Fruit fly (Drosophila melanogaster): ENCODE data around the gene CG10877.

The CG10877 gene

dm6 chr3R:20542283-20543144 is 21.4 kb downstream of the CG10877 start (continued):
- TF ChIP-seq tgo (GFP tag; IDR thresholded peaks at IDR 0.05) = no peak; the same call in 2 of the 3 replicates
- peak; percentile 48 for TF ChIP-seq CG11398 (GFP tag; optimal IDR thresholded peaks at IDR 0.05)
- no peak for TF ChIP-seq CG1832 (GFP tag; optimal IDR thresholded peaks at IDR 0.05)
- no peak for TF ChIP-seq CkIIα-i1 (GFP tag; IDR thresholded peaks at IDR 0.05)
- TF ChIP-seq trh (GFP tag; optimal IDR thresholded peaks at IDR 0.05) = no peak
- peak; percentile 44 for TF ChIP-seq zen (tag; optimal IDR thresholded peaks at IDR 0.05)
- TF ChIP-seq Poxn (GFP tag; IDR thresholded peaks at IDR 0.05) = no peak
- TF ChIP-seq az2 (GFP tag; optimal IDR thresholded peaks at IDR 0.05) = no peak
- peak; percentile 50 for TF ChIP-seq CG12659 (GFP tag; optimal IDR thresholded peaks at IDR 0.05)
- TF ChIP-seq tio (GFP tag; optimal IDR thresholded peaks at IDR 0.05) = peak; percentile 21
- no peak for TF ChIP-seq twi (tag; optimal IDR thresholded peaks at IDR 0.05)
- no peak for TF ChIP-seq CG2129 (GFP tag; IDR thresholded peaks at IDR 0.05; ENCODE audit: partially characterized antibody)
- TF ChIP-seq CG10565 (GFP tag; optimal IDR thresholded peaks at IDR 0.05) = no peak
- TF ChIP-seq CG14860 (GFP tag; IDR thresholded peaks at IDR 0.05; ENCODE audit: partially characterized antibody) = no peak
- no peak for TF ChIP-seq pzg (GFP tag; optimal IDR thresholded peaks at IDR 0.05)
- no peak for TF ChIP-seq hb (GFP tag; IDR thresholded peaks at IDR 0.05; ENCODE audit: partially characterized antibody)
- TF ChIP-seq gfzf (GFP tag; optimal IDR thresholded peaks at IDR 0.05) = no peak
- TF ChIP-seq chif (GFP tag; optimal IDR thresholded peaks at IDR 0.05) = peak; percentile 14 to 46
- no peak for TF ChIP-seq CG10147 (GFP tag; optimal IDR thresholded peaks at IDR 0.05)
- TF ChIP-seq eve (GFP tag; optimal IDR thresholded peaks at IDR 0.05) = peak in 1 of 2 experiments; percentile 75
- no peak for TF ChIP-seq Doc2 (GFP tag; IDR thresholded peaks at IDR 0.05)
- peak; percentile 44 for TF ChIP-seq CG2678 (tag; optimal IDR thresholded peaks at IDR 0.05)
- no peak for TF ChIP-seq hkb (optimal IDR thresholded peaks at IDR 0.05)
- peak; percentile 46; the same call in 1 of the 2 replicates for TF ChIP-seq hkb (GFP tag; IDR thresholded peaks at IDR 0.05)
- peak; percentile 75 for TF ChIP-seq fd102C (GFP tag; optimal IDR thresholded peaks at IDR 0.05)
- 0 out of 4 replicates have a peak, but pooled peaks have one; percentile 11 for TF ChIP-seq Dll (GFP tag; IDR thresholded peaks at IDR 0.05; ENCODE audit: partially characterized antibody)
- TF ChIP-seq slbo (GFP tag; IDR thresholded peaks at IDR 0.05) = no peak
- peak; percentile 62 for TF ChIP-seq CG17359 (tag; optimal IDR thresholded peaks at IDR 0.05)
- peak; percentile 79 for TF ChIP-seq ATbp (GFP tag; optimal IDR thresholded peaks at IDR 0.05)
- no peak for TF ChIP-seq sima (GFP tag; optimal IDR thresholded peaks at IDR 0.05)
- peak; percentile 9 for TF ChIP-seq Meics (GFP tag; optimal IDR thresholded peaks at IDR 0.05)
- no peak for TF ChIP-seq D19B (GFP tag; optimal IDR thresholded peaks at IDR 0.05)
- peak; percentile 34; the same call in 2 of the 3 replicates for TF ChIP-seq otp (GFP tag; IDR thresholded peaks at IDR 0.05)
- TF ChIP-seq CG3407 (GFP tag; optimal IDR thresholded peaks at IDR 0.05) = peak; percentile 51
- peak; percentile 42 for TF ChIP-seq CG17568 (GFP tag; optimal IDR thresholded peaks at IDR 0.05)
- TF ChIP-seq CrebB (tag; optimal IDR thresholded peaks at IDR 0.05) = peak; percentile 67
- TF ChIP-seq Scr (GFP tag; IDR thresholded peaks at IDR 0.05; ENCODE audit: partially characterized antibody) = no peak
- peak; percentile 3 for TF ChIP-seq grau (tag; optimal IDR thresholded peaks at IDR 0.05)
- no peak for TF ChIP-seq Gsc (GFP tag; IDR thresholded peaks at IDR 0.05)
- TF ChIP-seq pnt (GFP tag; optimal IDR thresholded peaks at IDR 0.05) = peak; percentile 8
- no peak for TF ChIP-seq al (GFP tag; IDR thresholded peaks at IDR 0.05)
- peak; percentile 61 for TF ChIP-seq zf30C (GFP tag; optimal IDR thresholded peaks at IDR 0.05)
- TF ChIP-seq CG6813 (GFP tag; optimal IDR thresholded peaks at IDR 0.05) = peak; percentile 77
- no peak; the same call in 1 of the 2 replicates for TF ChIP-seq seq (GFP tag; IDR thresholded peaks at IDR 0.05)
- TF ChIP-seq bcd (GFP tag; optimal IDR thresholded peaks at IDR 0.05) = no peak
- TF ChIP-seq onecut (GFP tag; IDR thresholded peaks at IDR 0.05) = peak; percentile 32; the same call in 1 of the 2 replicates
- peak; percentile 14 for TF ChIP-seq CG4424 (GFP tag; optimal IDR thresholded peaks at IDR 0.05)
- TF ChIP-seq sqz (GFP tag; optimal IDR thresholded peaks at IDR 0.05) = no peak
